Fruit fly (Drosophila melanogaster): ENCODE measurements around the gene NUCB1.

Gene NUCB1

dm6 chr3L:17846982-17847355 is 44.9 kb upstream of the NUCB1 start (continued):
- no peak for TF ChIP-seq cg (GFP tag; optimal IDR thresholded peaks at IDR 0.05)
- no peak for TF ChIP-seq CG9817 (tag; optimal IDR thresholded peaks at IDR 0.05)
- peak; percentile 21 for TF ChIP-seq mam (GFP tag; optimal IDR thresholded peaks at IDR 0.05)
- TF ChIP-seq croc (GFP tag; conservative IDR thresholded peaks at IDR 0.05) = no peak
- no peak for TF ChIP-seq Spps (tag; optimal IDR thresholded peaks at IDR 0.05)
- no peak for TF ChIP-seq twi (tag; optimal IDR thresholded peaks at IDR 0.05)
- TF ChIP-seq HmgD (GFP tag; optimal IDR thresholded peaks at IDR 0.05) = no peak
- TF ChIP-seq CG8388 (GFP tag; optimal IDR thresholded peaks at IDR 0.05) = no peak
- no peak for TF ChIP-seq Oli (tag; optimal IDR thresholded peaks at IDR 0.05)
- TF ChIP-seq hth (optimal IDR thresholded peaks at IDR 0.05) = no peak
- TF ChIP-seq CG10431 (GFP tag; optimal IDR thresholded peaks at IDR 0.05) = no peak
- TF ChIP-seq inv (GFP tag; IDR thresholded peaks at IDR 0.05; ENCODE audit: partially characterized antibody) = peak; percentile 58; the same call in 1 of the 2 replicates
- TF ChIP-seq CG4404 (GFP tag; IDR thresholded peaks at IDR 0.05) = no peak
- no peak for TF ChIP-seq wek (GFP tag; optimal IDR thresholded peaks at IDR 0.05)
- TF ChIP-seq tx (GFP tag; optimal IDR thresholded peaks at IDR 0.05) = no peak
- peak; percentile 62; the same call in 2 of the 3 replicates for TF ChIP-seq Doc3 (GFP tag; IDR thresholded peaks at IDR 0.05; ENCODE audit: partially characterized antibody)
- TF ChIP-seq CG6683 (GFP tag; optimal IDR thresholded peaks at IDR 0.05) = no peak
- no peak for TF ChIP-seq Optix (GFP tag; IDR thresholded peaks at IDR 0.05)
- no peak for TF ChIP-seq sd (tag; optimal IDR thresholded peaks at IDR 0.05)
- TF ChIP-seq onecut (GFP tag; IDR thresholded peaks at IDR 0.05) = no peak
- TF ChIP-seq Hsf (GFP tag; optimal IDR thresholded peaks at IDR 0.05) = peak; percentile 5
- TF ChIP-seq CG34224 (GFP tag; IDR thresholded peaks at IDR 0.05; ENCODE audit: partially characterized antibody) = peak; percentile 68
- TF ChIP-seq Ravus (GFP tag; IDR thresholded peaks at IDR 0.05) = no peak
- TF ChIP-seq CG9876 (GFP tag; optimal IDR thresholded peaks at IDR 0.05) = no peak
- TF ChIP-seq ken (GFP tag; IDR thresholded peaks at IDR 0.05) = no peak
- no peak for TF ChIP-seq CG9727 (GFP tag; optimal IDR thresholded peaks at IDR 0.05)
- no peak for TF ChIP-seq CG18619 (GFP tag; optimal IDR thresholded peaks at IDR 0.05)
- TF ChIP-seq Gug (GFP tag; IDR thresholded peaks at IDR 0.05) = peak; percentile 38; the same call in 1 of the 4 replicates
- TF ChIP-seq CG10209 (GFP tag; optimal IDR thresholded peaks at IDR 0.05) = no peak
- no peak for TF ChIP-seq tio (GFP tag; optimal IDR thresholded peaks at IDR 0.05)
- peak; percentile 67 for TF ChIP-seq row (GFP tag; IDR thresholded peaks at IDR 0.05)
- TF ChIP-seq zfh2 (GFP tag; optimal IDR thresholded peaks at IDR 0.05) = peak; percentile 16
- no peak for TF ChIP-seq Abd-B (GFP tag; optimal IDR thresholded peaks at IDR 0.05)
- no peak for TF ChIP-seq fd64A (GFP tag; optimal IDR thresholded peaks at IDR 0.05)
- TF ChIP-seq esg (GFP tag; conservative IDR thresholded peaks at IDR 0.05) = no peak
- no peak for TF ChIP-seq Vsx1 (GFP tag; optimal IDR thresholded peaks at IDR 0.05)
- TF ChIP-seq CoRest (tag; optimal IDR thresholded peaks at IDR 0.05) = no peak
- peak; percentile 69 for TF ChIP-seq vnd (GFP tag; IDR thresholded peaks at IDR 0.05; ENCODE audit: partially characterized antibody)
- peak; percentile 5 for TF ChIP-seq Xbp1 (GFP tag; optimal IDR thresholded peaks at IDR 0.05)
- no peak for TF ChIP-seq ssp (GFP tag; IDR thresholded peaks at IDR 0.05)
- peak; percentile 76 for TF ChIP-seq Dll (GFP tag; IDR thresholded peaks at IDR 0.05; ENCODE audit: partially characterized antibody)
- peak; percentile 85 for TF ChIP-seq bbx (GFP tag; IDR thresholded peaks at IDR 0.05; ENCODE audit: partially characterized antibody)
- no peak for TF ChIP-seq MTF-1 (GFP tag; optimal IDR thresholded peaks at IDR 0.05; ENCODE audit: borderline replicate concordance)
- TF ChIP-seq kni (GFP tag; optimal IDR thresholded peaks at IDR 0.05) = no peak
- TF ChIP-seq Sin3A (optimal IDR thresholded peaks at IDR 0.05) = peak; percentile 24
- TF ChIP-seq stwl (tag; optimal IDR thresholded peaks at IDR 0.05) = no peak
- TF ChIP-seq CG13775 (GFP tag; optimal IDR thresholded peaks at IDR 0.05) = no peak
- TF ChIP-seq wdn (GFP tag; IDR thresholded peaks at IDR 0.05) = 0 out of 2 replicates have a peak, but pooled peaks have one; percentile 8
- peak; percentile 78 for TF ChIP-seq CG42726 (GFP tag; IDR thresholded peaks at IDR 0.05; ENCODE audit: partially characterized antibody)
- no peak for TF ChIP-seq eve (GFP tag; optimal IDR thresholded peaks at IDR 0.05)
- no peak for TF ChIP-seq Hey (tag; optimal IDR thresholded peaks at IDR 0.05)

All from whole organism, embryonic.